Fruit fly (Drosophila melanogaster): ENCODE data around the gene Alp12.

Alp12 gene

dm6 chr2L:19376145-19376544, 47.7 kb upstream of the Alp12 start (continued):
- TF ChIP-seq CG10543 (GFP tag; optimal IDR thresholded peaks at IDR 0.05) (no peak), sd (tag; optimal IDR thresholded peaks at IDR 0.05) (no peak), CG8281 (tag; optimal IDR thresholded peaks at IDR 0.05) (no peak), Fer1 (GFP tag; optimal IDR thresholded peaks at IDR 0.05) (no peak), CG3407 (GFP tag; optimal IDR thresholded peaks at IDR 0.05) (no peak), peb (GFP tag; IDR thresholded peaks at IDR 0.05) (no peak), CG9932 (GFP tag; IDR thresholded peaks at IDR 0.05) (no peak), CG2678 (tag; optimal IDR thresholded peaks at IDR 0.05) (peak; percentile 37), Bteb2 (GFP tag; optimal IDR thresholded peaks at IDR 0.05) (no peak), sim (GFP tag; IDR thresholded peaks at IDR 0.05) (0 out of 2 replicates have a peak, but pooled peaks have one; percentile 33), CG11247 (GFP tag; IDR thresholded peaks at IDR 0.05) (no peak), ato (GFP tag; IDR thresholded peaks at IDR 0.05; ENCODE audit: partially characterized antibody) (no peak), Nf-YC (tag; optimal IDR thresholded peaks at IDR 0.05) (no peak), pita (GFP tag; optimal IDR thresholded peaks at IDR 0.05) (no peak), Atf-2 (GFP tag; optimal IDR thresholded peaks at IDR 0.05) (no peak), twi (tag; optimal IDR thresholded peaks at IDR 0.05) (no peak), CG2875 (GFP tag; optimal IDR thresholded peaks at IDR 0.05) (no peak), Abd-B (GFP tag; optimal IDR thresholded peaks at IDR 0.05) (no peak), CG16779 (GFP tag; IDR thresholded peaks at IDR 0.05) (no peak), MBD-R2 (GFP tag; IDR thresholded peaks at IDR 0.05) (no peak), CG11723 (GFP tag; optimal IDR thresholded peaks at IDR 0.05) (peak; percentile 14), ranshi (GFP tag; IDR thresholded peaks at IDR 0.05) (peak; percentile 39; the same call in 1 of the 2 replicates), CG13287 (GFP tag; IDR thresholded peaks at IDR 0.05; ENCODE audit: partially characterized antibody) (no peak), dimm (GFP tag; IDR thresholded peaks at IDR 0.05) (no peak), mirr (GFP tag; optimal IDR thresholded peaks at IDR 0.05) (no peak), CG15011 (GFP tag; optimal IDR thresholded peaks at IDR 0.05) (no peak), CG4404 (GFP tag; IDR thresholded peaks at IDR 0.05) (peak; percentile 42; the same call in 1 of the 2 replicates), z (GFP tag; IDR thresholded peaks at IDR 0.05) (no peak), sug (tag; optimal IDR thresholded peaks at IDR 0.05) (no peak), Jarid2 (GFP tag; optimal IDR thresholded peaks at IDR 0.05) (no peak), Blimp-1 (GFP tag; optimal IDR thresholded peaks at IDR 0.05) (peak; percentile 56), Dad (GFP tag; optimal IDR thresholded peaks at IDR 0.05) (no peak), Med (GFP tag) (peak; percentile 75), CG7556 (GFP tag; optimal IDR thresholded peaks at IDR 0.05) (no peak), danr (GFP tag; IDR thresholded peaks at IDR 0.05) (no peak), sna (GFP tag; IDR thresholded peaks at IDR 0.05; ENCODE audit: partially characterized antibody) (no peak), CG4854 (GFP tag; optimal IDR thresholded peaks at IDR 0.05) (no peak), CG11504 (tag; optimal IDR thresholded peaks at IDR 0.05) (peak; percentile 15), CG13296 (GFP tag; optimal IDR thresholded peaks at IDR 0.05) (no peak), HLHmδ (GFP tag; optimal IDR thresholded peaks at IDR 0.05) (no peak), Sox102F (GFP tag; optimal IDR thresholded peaks at IDR 0.05) (no peak), CG10959 (GFP tag; IDR thresholded peaks at IDR 0.05) (peak; percentile 66), Max (GFP tag; optimal IDR thresholded peaks at IDR 0.05) (no peak), CG11456 (GFP tag; IDR thresholded peaks at IDR 0.05) (0 out of 3 replicates have a peak, but pooled peaks have one; percentile 12), CG17802 (tag; optimal IDR thresholded peaks at IDR 0.05) (no peak), slp2 (GFP tag; optimal IDR thresholded peaks at IDR 0.05) (no peak), Neu2 (GFP tag; optimal IDR thresholded peaks at IDR 0.05; ENCODE audit: borderline replicate concordance) (peak; percentile 50), NC2α (GFP tag; optimal IDR thresholded peaks at IDR 0.05) (no peak), CG2120 (GFP tag; optimal IDR thresholded peaks at IDR 0.05) (no peak), odd (GFP tag; optimal IDR thresholded peaks at IDR 0.05) (no peak), CG7372 (GFP tag; IDR thresholded peaks at IDR 0.05) (no peak)

Measured in whole organism, embryonic.